Fruit fly (Drosophila melanogaster) whole organism, embryonic: ENCODE measurements around the gene GstD10.
A peak's percentile ranks its signal among the peaks of the same experiment; 100 is the strongest.

ENCODE experiments used
- Bgb ChIP-seq: fragments of 200-800 bp; sonication (Bioruptor generic); IDR thresholded peaks from 2 replicates; pipeline ENCODE4 v1.3.6; 2022; ENCODE audit warnings: missing biosample characterization, missing genetic modification characterization; ENCODE audit not compliant: partially characterized antibody
- CG11504 ChIP-seq: fragments of 200-800 bp; sonication (Bioruptor generic); optimal IDR thresholded peaks from 3 replicates; lab custom pipeline; 2019; ENCODE audit warnings: missing biosample characterization, mild to moderate bottlenecking, missing genetic modification characterization, moderate library complexity
- CG12769 ChIP-seq: fragments of 200-800 bp; sonication (Bioruptor generic); optimal IDR thresholded peaks from 2 replicates; lab custom pipeline; 2019; ENCODE audit warnings: missing biosample characterization, mild to moderate bottlenecking, missing genetic modification characterization, moderate library complexity
- CG13123 ChIP-seq: fragments of 200-800 bp; sonication (Bioruptor generic); optimal IDR thresholded peaks from 2 replicates; lab custom pipeline; 2016; ENCODE audit warnings: missing biosample characterization, missing genetic modification characterization
- CG13287 ChIP-seq: fragments of 200-800 bp; sonication (Bioruptor generic); IDR thresholded peaks from 2 replicates; pipeline ENCODE4 v1.3.6; 2022; ENCODE audit warnings: missing biosample characterization, missing genetic modification characterization; ENCODE audit not compliant: partially characterized antibody
- CG16813 ChIP-seq: fragments of 200-800 bp; sonication (Bioruptor generic); IDR thresholded peaks from 3 replicates; pipeline ENCODE4 v1.3.6; 2022; ENCODE audit warnings: missing biosample characterization, missing genetic modification characterization; ENCODE audit not compliant: partially characterized antibody
- CG18599 ChIP-seq: fragments of 200-800 bp; sonication (Bioruptor generic); optimal IDR thresholded peaks from 3 replicates; lab custom pipeline; 2017; ENCODE audit warnings: missing biosample characterization, missing genetic modification characterization, mild to moderate bottlenecking, moderate library complexity, missing genetic modification reagents
- CG2202 ChIP-seq: fragments of 200-800 bp; sonication (Bioruptor generic); optimal IDR thresholded peaks from 2 replicates; lab custom pipeline; 2018; ENCODE audit warnings: missing biosample characterization, mild to moderate bottlenecking, missing genetic modification characterization
- CG3407 ChIP-seq: fragments of 200-800 bp; sonication (Bioruptor generic); optimal IDR thresholded peaks from 2 replicates; lab custom pipeline; 2018; ENCODE audit warnings: missing biosample characterization, mild to moderate bottlenecking, missing genetic modification characterization
- CG42726 ChIP-seq: fragments of 200-800 bp; sonication (Bioruptor generic); IDR thresholded peaks from 2 replicates; pipeline ENCODE4 v1.3.6; 2022; ENCODE audit warnings: missing biosample characterization, missing genetic modification characterization; ENCODE audit not compliant: partially characterized antibody
- CG6175 ChIP-seq: fragments of 200-800 bp; sonication (Bioruptor generic); IDR thresholded peaks from 3 replicates; pipeline ENCODE4 v1.3.6; 2022; ENCODE audit warnings: missing biosample characterization, missing genetic modification characterization
- CG8359 ChIP-seq: fragments of 200-800 bp; sonication (Bioruptor generic); optimal IDR thresholded peaks from 2 replicates; lab custom pipeline; 2017; ENCODE audit warnings: missing biosample characterization, mild to moderate bottlenecking, missing genetic modification characterization, borderline replicate concordance
- CTCF ChIP-seq: fragments of 200-800 bp; sonication (Bioruptor generic); optimal IDR thresholded peaks from 2 replicates; lab custom pipeline; 2017; ENCODE audit warnings: missing biosample characterization, mild to moderate bottlenecking, missing genetic modification characterization, moderate library complexity
- Chrac-16 ChIP-seq: fragments of 200-800 bp; sonication (Bioruptor generic); optimal IDR thresholded peaks from 3 replicates; lab custom pipeline; 2016; ENCODE audit warnings: missing biosample characterization, missing genetic modification characterization
- Dll ChIP-seq: fragments of 200-800 bp; sonication (Bioruptor generic); IDR thresholded peaks from 4 replicates; pipeline ENCODE4 v1.3.6; 2022; ENCODE audit warnings: missing biosample characterization, missing genetic modification characterization; ENCODE audit not compliant: partially characterized antibody
- Doc2 ChIP-seq: fragments of 200-800 bp; sonication (Bioruptor generic); IDR thresholded peaks from 2 replicates; pipeline ENCODE4 v1.3.6; 2022; ENCODE audit warnings: missing biosample characterization, missing genetic modification characterization
- Drgx ChIP-seq: fragments of 200-800 bp; sonication (Bioruptor generic); IDR thresholded peaks from 2 replicates; pipeline ENCODE4 v1.3.6; 2022; ENCODE audit warnings: missing biosample characterization, missing genetic modification characterization
- Ets65A ChIP-seq: fragments of 200-800 bp; sonication (Bioruptor generic); peaks from one replicate; lab custom pipeline; 2016; ENCODE audit warnings: missing biosample characterization, missing genetic modification characterization
- Hr78 ChIP-seq, 2 experiments: fragments of 200-800 bp in 1 of 2; fragments of >200 bp in 1 of 2; sonication (Bioruptor generic) in 1 of 2; optimal IDR thresholded peaks; 2 replicates each; lab custom pipeline; 2017 to 2019; ENCODE audit warnings: missing biosample characterization in 2 of 2, missing genetic modification characterization in 2 of 2, mild to moderate bottlenecking in 1 of 2, moderate library complexity in 1 of 2
- Pdp1 ChIP-seq, 2 experiments: fragments of 200-800 bp; sonication (Bioruptor generic); optimal IDR thresholded peaks; 3 replicates each; lab custom pipeline; 2016; ENCODE audit warnings: missing biosample characterization in 2 of 2, missing genetic modification characterization in 2 of 2, mild to moderate bottlenecking in 1 of 2, moderate library complexity in 1 of 2
- Ssrp ChIP-seq: fragments of 200-800 bp; sonication (Bioruptor generic); optimal IDR thresholded peaks from 2 replicates; lab custom pipeline; 2018; ENCODE audit warnings: missing biosample characterization, mild to moderate bottlenecking, missing genetic modification characterization, moderate library complexity
- amos ChIP-seq: fragments of 200-800 bp; sonication (Bioruptor generic); IDR thresholded peaks from 2 replicates; pipeline ENCODE4 v1.3.6; 2022; ENCODE audit warnings: missing biosample characterization, missing genetic modification characterization; ENCODE audit not compliant: partially characterized antibody
- cad ChIP-seq: fragments of >200 bp; optimal IDR thresholded peaks from 2 replicates; lab custom pipeline; 2017; ENCODE audit warnings: missing biosample characterization, missing genetic modification characterization
- dati ChIP-seq: fragments of 200-800 bp; sonication (Bioruptor generic); IDR thresholded peaks from 2 replicates; pipeline ENCODE4 v1.3.6; 2022; ENCODE audit warnings: missing biosample characterization, missing genetic modification characterization
- dmrt11E ChIP-seq: fragments of 200-800 bp; sonication (Bioruptor generic); optimal IDR thresholded peaks from 3 replicates; lab custom pipeline; 2018; ENCODE audit warnings: missing biosample characterization, mild to moderate bottlenecking, missing genetic modification characterization, moderate library complexity
- gce ChIP-seq: fragments of 200-800 bp; sonication (Bioruptor generic); IDR thresholded peaks from 3 replicates; pipeline ENCODE4 v1.3.6; 2022; ENCODE audit warnings: missing biosample characterization, missing genetic modification characterization
- her ChIP-seq: fragments of 200-800 bp; sonication (Bioruptor generic); optimal IDR thresholded peaks from 2 replicates; lab custom pipeline; 2016; ENCODE audit warnings: missing biosample characterization, missing genetic modification characterization
- kni ChIP-seq: fragments of 200-800 bp; sonication (Bioruptor generic); optimal IDR thresholded peaks from 3 replicates; lab custom pipeline; 2017; ENCODE audit warnings: mild to moderate bottlenecking, missing biosample characterization, missing genetic modification reagents, missing genetic modification characterization
- knrl ChIP-seq: fragments of 200-800 bp; sonication (Bioruptor generic); IDR thresholded peaks from 3 replicates; pipeline ENCODE4 v1.3.6; 2022; ENCODE audit warnings: missing biosample characterization, missing genetic modification characterization; ENCODE audit not compliant: partially characterized antibody
- lbe ChIP-seq: fragments of 200-800 bp; sonication (Bioruptor generic); optimal IDR thresholded peaks from 2 replicates; lab custom pipeline; 2016; ENCODE audit warnings: missing biosample characterization, mild to moderate bottlenecking, missing genetic modification characterization
- psq ChIP-seq: fragments of 200-800 bp; sonication (Bioruptor generic); optimal IDR thresholded peaks from 2 replicates; lab custom pipeline; 2017; ENCODE audit warnings: missing biosample characterization, missing genetic modification characterization
- stwl ChIP-seq: fragments of 200-800 bp; sonication (Bioruptor generic); optimal IDR thresholded peaks from 3 replicates; lab custom pipeline; 2018; ENCODE audit warnings: missing biosample characterization, mild to moderate bottlenecking, missing genetic modification characterization, moderate library complexity
- twi ChIP-seq: fragments of 200-800 bp; optimal IDR thresholded peaks from 2 replicates; lab custom pipeline; 2019; ENCODE audit warnings: missing biosample characterization, mild to moderate bottlenecking, missing genetic modification characterization, moderate library complexity

GstD10 gene

dm6 chr3R:12398054-12398453, 32.5 kb upstream of the GstD10 start (continued):
- TF ChIP-seq CG42726 (GFP tag; lab: Robert Waterston, UW): no peak
- no peak for TF ChIP-seq CG3407 (GFP tag; lab: Kevin White, UChicago)

- TF ChIP-seq cad: no peak
- TF ChIP-seq psq: no peak
- peak; percentile 29 for TF ChIP-seq Ets65A (GFP tag; lab: Kevin White, UChicago)
- no peak for TF ChIP-seq Hr78 (GFP tag; optimal IDR thresholded peaks at IDR 0.05; lab: Kevin White, UChicago)
Observed at dm6 chr3R:12395880-12396279, 30.3 kb upstream of the GstD10 start, which contains the start of the genes CG10096 and CG10097. TSS of gene CG10096 (minus strand) at chr3R:12395980. TSS of gene CG10097 (minus strand) at chr3R:12395980.

dm6 chr3R:12386965-12387364, 21.4 kb upstream of the GstD10 start, which contains the start of gene CG33098:
TSS of gene CG33098 (plus strand) at chr3R:12387188.
- TF ChIP-seq CG13123 (GFP tag; lab: Kevin White, UChicago) (no peak), CG8359 (GFP tag; lab: Kevin White, UChicago) (peak; percentile 97)

DNA sequence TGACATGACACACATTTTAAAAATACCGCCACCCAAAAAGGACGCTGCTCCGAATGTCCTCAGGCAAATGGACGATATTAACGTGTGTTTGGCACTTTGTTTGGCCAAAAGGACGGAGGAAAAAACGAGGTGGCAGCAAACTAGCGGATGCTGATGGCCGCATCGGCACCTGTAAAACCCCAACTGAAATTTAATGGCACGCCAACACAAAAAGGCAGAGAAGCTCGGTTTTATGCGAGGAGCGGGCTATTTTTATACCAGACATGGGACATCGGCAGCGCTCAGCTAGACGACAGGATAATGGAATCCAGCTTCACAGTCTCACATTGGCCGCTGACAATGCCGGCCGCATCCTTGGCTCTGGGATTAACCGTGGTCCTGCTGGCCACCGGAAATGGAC, 20.4 kb upstream of the GstD10 start, which contains the start of gene Sol1:
Gene Sol1 (plus strand): TSS at position 301 of the 400 bp plus-strand sequence.
- TF ChIP-seq Chrac-16 (GFP tag; lab: Kevin White, UChicago): no peak
- no peak for TF ChIP-seq Pdp1 (GFP tag; optimal IDR thresholded peaks at IDR 0.05; lab: Kevin White, UChicago)
- no peak for TF ChIP-seq lbe (GFP tag; lab: Kevin White, UChicago)
- TF ChIP-seq CG2202 (tag; lab: Kevin White, UChicago): no peak
- TF ChIP-seq Dll: no peak
- no peak for TF ChIP-seq gce (GFP tag; lab: Robert Waterston, UW)
- TF ChIP-seq CG12769 (tag; lab: Kevin White, UChicago): no peak

dm6 chr3R:12384274-12384673, 18.7 kb upstream of the GstD10 start:
- peak; percentile 75; the same call in 1 of the 3 replicates for TF ChIP-seq CG6175 (GFP tag; lab: Robert Waterston, UW)
- 0 out of 2 replicates have a peak, but pooled peaks have one; percentile 24 for TF ChIP-seq Drgx (GFP tag; lab: Robert Waterston, UW)
- no peak for TF ChIP-seq psq
- TF ChIP-seq, all 482 proteins: peak for 2

dm6 chr3R:12383784-12384183, 18.2 kb upstream of the GstD10 start:
- no peak for TF ChIP-seq Ssrp (tag; lab: Kevin White, UChicago)
- no peak for TF ChIP-seq dati
- TF ChIP-seq Bgb (GFP tag; lab: Robert Waterston, UW): peak; percentile 20; the same call in 1 of the 2 replicates
- TF ChIP-seq CTCF: peak; percentile 71
- TF ChIP-seq stwl: peak; percentile 39
- peak; percentile 27; the same call in 1 of the 3 replicates for TF ChIP-seq knrl (GFP tag; lab: Robert Waterston, UW)
- no peak for TF ChIP-seq her (GFP tag; lab: Kevin White, UChicago)
- no peak for TF ChIP-seq kni (GFP tag; lab: Kevin White, UChicago)
- TF ChIP-seq amos (GFP tag; lab: Robert Waterston, UW): peak; percentile 60
- TF ChIP-seq Doc2 (GFP tag; lab: Robert Waterston, UW): no peak
- TF ChIP-seq twi (tag; lab: Kevin White, UChicago): no peak
- no peak for TF ChIP-seq dmrt11E
- no peak for TF ChIP-seq CG11504
- TF ChIP-seq CG18599 (GFP tag; lab: Kevin White, UChicago): no peak
- TF ChIP-seq CG16813: peak; percentile 31; the same call in 1 of the 3 replicates
- TF ChIP-seq CG13287 (GFP tag; lab: Robert Waterston, UW): peak; percentile 21; the same call in 1 of the 2 replicates
